Worm (Caenorhabditis elegans): ENCODE data around the gene C14C11.1.

C14C11.1 gene

ce11 chrV:5684534-5684933, 21.1 kb downstream of the C14C11.1 start, which contains the start of the genes hmgs-1 and F25B4.4:
TSS of gene hmgs-1 (minus strand) at chrV:5684589.
TSS of gene F25B4.4 (plus strand) at chrV:5684873.
- TF ChIP-seq lin-13 (tag; optimal IDR thresholded peaks at IDR 0.05) (peak; percentile 87), sptf-1 (tag; optimal IDR thresholded peaks at IDR 0.05) (peak; percentile 42), hlh-1 (tag; optimal IDR thresholded peaks at IDR 0.05) (peak; percentile 26), ztf-11 (tag; optimal IDR thresholded peaks at IDR 0.05) (no peak), ceh-39 (tag; optimal IDR thresholded peaks at IDR 0.05) (peak; percentile 45), sem-2 (GFP tag; optimal IDR thresholded peaks at IDR 0.05) (no peak), nhr-76 (tag; optimal IDR thresholded peaks at IDR 0.05) (no peak), nhr-12 (tag; optimal IDR thresholded peaks at IDR 0.05) (no peak), tbx-8 (GFP tag; optimal IDR thresholded peaks at IDR 0.05) (no peak), mep-1 (tag; optimal IDR thresholded peaks at IDR 0.05) (peak; percentile 95), nhr-237 (tag; optimal IDR thresholded peaks at IDR 0.05) (peak; percentile 91), nhr-28 (tag; optimal IDR thresholded peaks at IDR 0.05) (no peak), lsy-2 (tag; optimal IDR thresholded peaks at IDR 0.05) (peak; percentile 83), ceh-83 (GFP tag; optimal IDR thresholded peaks at IDR 0.05) (no peak), lin-32 (GFP tag; optimal IDR thresholded peaks at IDR 0.05) (no peak), flh-1 (GFP tag; optimal IDR thresholded peaks at IDR 0.05) (no peak), drap-1 (GFP tag; optimal IDR thresholded peaks at IDR 0.05) (peak; percentile 32), unc-62 (GFP tag; optimal IDR thresholded peaks at IDR 0.05) (peak; percentile 27), snpc-4 (tag; optimal IDR thresholded peaks at IDR 0.05) (no peak), pha-4 (tag; optimal IDR thresholded peaks at IDR 0.05) (peak; percentile 71), M03D4.4 (tag; optimal IDR thresholded peaks at IDR 0.05) (no peak), mls-2 (tag; optimal IDR thresholded peaks at IDR 0.05) (peak; percentile 31), unc-39 (tag; optimal IDR thresholded peaks at IDR 0.05) (no peak), unc-120 (tag; optimal IDR thresholded peaks at IDR 0.05; ENCODE audit: poor library complexity, severe bottlenecking) (peak; percentile 98), ces-1 (GFP tag; optimal IDR thresholded peaks at IDR 0.05) (peak; percentile 85), mab-5 (tag; optimal IDR thresholded peaks at IDR 0.05) (peak; percentile 15), nhr-2 (tag; optimal IDR thresholded peaks at IDR 0.05) (peak; percentile 47), zip-8 (tag; optimal IDR thresholded peaks at IDR 0.05) (no peak)

ce11 chrV:5687115-5687979, 23.9 kb downstream of the C14C11.1 start, which contains the start of gene F25B4.7:
TSS of gene F25B4.7 (minus strand) at chrV:5687226.
- TF ChIP-seq snpc-4 (tag; optimal IDR thresholded peaks at IDR 0.05) (no peak), tbx-8 (GFP tag; optimal IDR thresholded peaks at IDR 0.05) (no peak), lsy-2 (tag; optimal IDR thresholded peaks at IDR 0.05) (no peak), ces-1 (GFP tag; optimal IDR thresholded peaks at IDR 0.05) (peak; percentile 52)

ce11 chrV:5691665-5692407, 28.4 kb downstream of the C14C11.1 start, which contains the start of gene F25B4.8:
TSS of gene F25B4.8 (minus strand) at chrV:5691715.
- TF ChIP-seq pha-4 (tag; optimal IDR thresholded peaks at IDR 0.05) (no peak), nhr-2 (tag; optimal IDR thresholded peaks at IDR 0.05) (no peak), lin-32 (GFP tag; optimal IDR thresholded peaks at IDR 0.05) (no peak), blmp-1 (tag; optimal IDR thresholded peaks at IDR 0.05) (no peak), flh-1 (GFP tag; optimal IDR thresholded peaks at IDR 0.05) (no peak), zip-8 (tag; optimal IDR thresholded peaks at IDR 0.05) (no peak), snpc-4 (tag; optimal IDR thresholded peaks at IDR 0.05) (no peak), nhr-237 (tag; optimal IDR thresholded peaks at IDR 0.05) (no peak), cnd-1 (tag; optimal IDR thresholded peaks at IDR 0.05) (no peak), mep-1 (tag; optimal IDR thresholded peaks at IDR 0.05) (no peak), tbx-8 (GFP tag; optimal IDR thresholded peaks at IDR 0.05) (no peak)

ce11 chrV:5693595-5693994, 30.2 kb downstream of the C14C11.1 start:
- TF ChIP-seq unc-39 (tag; optimal IDR thresholded peaks at IDR 0.05) (no peak), lsy-2 (tag; optimal IDR thresholded peaks at IDR 0.05) (no peak), drap-1 (GFP tag; optimal IDR thresholded peaks at IDR 0.05) (no peak), mab-5 (tag; optimal IDR thresholded peaks at IDR 0.05) (no peak), flh-1 (GFP tag; optimal IDR thresholded peaks at IDR 0.05) (no peak), pha-4 (tag; optimal IDR thresholded peaks at IDR 0.05) (no peak), nhr-76 (tag; optimal IDR thresholded peaks at IDR 0.05) (no peak), mep-1 (tag; optimal IDR thresholded peaks at IDR 0.05) (no peak), tbx-8 (GFP tag; optimal IDR thresholded peaks at IDR 0.05) (no peak), M03D4.4 (tag; optimal IDR thresholded peaks at IDR 0.05) (no peak)

Measured in whole organism, mixed stage, embryonic.